Worm (Caenorhabditis elegans): ENCODE data around the gene F25E2.3.

- no peak for TF ChIP-seq snpc-4 (tag; optimal IDR thresholded peaks at IDR 0.05)
- TF ChIP-seq nhr-77 (tag; optimal IDR thresholded peaks at IDR 0.05): no peak
- TF ChIP-seq pha-4 (GFP tag; IDR thresholded peaks at IDR 0.05): no peak
- no peak for TF ChIP-seq pha-4 (tag; optimal IDR thresholded peaks at IDR 0.05)
- no peak for TF ChIP-seq dpl-1 (GFP tag; optimal IDR thresholded peaks at IDR 0.05)
- TF ChIP-seq skn-1 (tag; optimal IDR thresholded peaks at IDR 0.05): no peak
Observed at ce11 chrX:844649-845048, 31.7 kb upstream of the F25E2.3 start.
